Worm (Caenorhabditis elegans): ENCODE results near the gene R07B7.9.

Gene R07B7.9

ce11 chrV:12100794-12101343 is 20.7 kb upstream of the R07B7.9 start, which contains the start of gene nhr-154:
Gene nhr-154, plus strand, starts transcription at chrV:12101293.
- TF ChIP-seq zip-4 (GFP tag; optimal IDR thresholded peaks at IDR 0.05) (peak; percentile 54), nhr-90 (tag; optimal IDR thresholded peaks at IDR 0.05; ENCODE audit: poor library complexity) (no peak), irx-1 (tag; optimal IDR thresholded peaks at IDR 0.05) (no peak), lin-14 (GFP tag; optimal IDR thresholded peaks at IDR 0.05) (peak; percentile 63), alr-1 (tag; optimal IDR thresholded peaks at IDR 0.05; ENCODE audit: borderline replicate concordance) (no peak), hlh-17 (GFP tag; optimal IDR thresholded peaks at IDR 0.05; ENCODE audit: borderline replicate concordance) (no peak), C16A3.4 (tag; optimal IDR thresholded peaks at IDR 0.05) (no peak), lin-35 (GFP tag; optimal IDR thresholded peaks at IDR 0.05) (peak in 1 of 2 experiments; percentile 8), efl-1 (optimal IDR thresholded peaks at IDR 0.05) (peak; percentile 31 to 32), efl-1 (GFP tag; optimal IDR thresholded peaks at IDR 0.05 in 1 of 2) (peak in 1 of 2 experiments; percentile 70), tlp-1 (tag; optimal IDR thresholded peaks at IDR 0.05) (no peak), snpc-4 (tag; optimal IDR thresholded peaks at IDR 0.05) (peak; percentile 43), mdl-1 (tag; optimal IDR thresholded peaks at IDR 0.05) (no peak), nhr-12 (tag; optimal IDR thresholded peaks at IDR 0.05) (no peak), nhr-11 (tag; optimal IDR thresholded peaks at IDR 0.05) (no peak), efl-3 (GFP tag; optimal IDR thresholded peaks at IDR 0.05) (no peak), snu-23 (GFP tag; optimal IDR thresholded peaks at IDR 0.05) (peak; percentile 30), unc-30 (tag; optimal IDR thresholded peaks at IDR 0.05) (no peak), C34B4.2 (tag; optimal IDR thresholded peaks at IDR 0.05) (no peak), fkh-10 (GFP tag; optimal IDR thresholded peaks at IDR 0.05) (no peak), dpl-1 (GFP tag; optimal IDR thresholded peaks at IDR 0.05) (peak in 1 of 3 experiments; percentile 19), nhr-71 (tag; optimal IDR thresholded peaks at IDR 0.05) (peak; percentile 27), mep-1 (tag; optimal IDR thresholded peaks at IDR 0.05) (peak; percentile 11), xbp-1 (tag; optimal IDR thresholded peaks at IDR 0.05) (no peak), elt-3 (tag; optimal IDR thresholded peaks at IDR 0.05) (no peak), blmp-1 (tag; optimal IDR thresholded peaks at IDR 0.05) (peak; percentile 25), lsy-2 (tag; optimal IDR thresholded peaks at IDR 0.05) (peak in 1 of 2 experiments; percentile 42), skn-1 (tag; optimal IDR thresholded peaks at IDR 0.05) (peak; percentile 75), sptf-1 (tag; optimal IDR thresholded peaks at IDR 0.05) (no peak), nhr-20 (tag; optimal IDR thresholded peaks at IDR 0.05) (peak; percentile 60), F16B12.6 (tag; optimal IDR thresholded peaks at IDR 0.05) (no peak), pax-3 (tag; optimal IDR thresholded peaks at IDR 0.05) (no peak)

- no peak for TF ChIP-seq nhr-19 (GFP tag; conservative IDR thresholded peaks at IDR 0.05)
- no peak for TF ChIP-seq ceh-88 (GFP tag; IDR thresholded peaks at IDR 0.05)
- TF ChIP-seq efl-1 (optimal IDR thresholded peaks at IDR 0.05) = no peak
- peak in 1 of 2 experiments; percentile 86 for TF ChIP-seq efl-1 (GFP tag; optimal IDR thresholded peaks at IDR 0.05 in 1 of 2)
- TF ChIP-seq alr-1 (tag; optimal IDR thresholded peaks at IDR 0.05; ENCODE audit: borderline replicate concordance) = no peak
- TF ChIP-seq lin-14 (GFP tag; optimal IDR thresholded peaks at IDR 0.05) = no peak
- TF ChIP-seq sox-4 (tag; optimal IDR thresholded peaks at IDR 0.05) = no peak
- TF ChIP-seq lin-39 (tag; optimal IDR thresholded peaks at IDR 0.05) = no peak
- TF ChIP-seq nhr-20 (tag; optimal IDR thresholded peaks at IDR 0.05) = peak; percentile 25
- no peak for TF ChIP-seq tlp-1 (tag; optimal IDR thresholded peaks at IDR 0.05)
- TF ChIP-seq elt-3 (tag; optimal IDR thresholded peaks at IDR 0.05) = peak in 1 of 6 experiments; percentile 26
- TF ChIP-seq pax-3 (tag; optimal IDR thresholded peaks at IDR 0.05) = no peak
- TF ChIP-seq snu-23 (GFP tag; optimal IDR thresholded peaks at IDR 0.05) = no peak
- no peak for TF ChIP-seq pqm-1 (tag; optimal IDR thresholded peaks at IDR 0.05)
- TF ChIP-seq rnt-1 (tag; optimal IDR thresholded peaks at IDR 0.05) = no peak
- no peak for TF ChIP-seq zag-1 (tag; optimal IDR thresholded peaks at IDR 0.05)
- TF ChIP-seq ceh-90 (tag; optimal IDR thresholded peaks at IDR 0.05) = no peak
- TF ChIP-seq blmp-1 (tag; optimal IDR thresholded peaks at IDR 0.05) = no peak
- TF ChIP-seq nhr-85 (tag) = peak; percentile 0
- no peak for TF ChIP-seq mdl-1 (tag; optimal IDR thresholded peaks at IDR 0.05)
Measured at ce11 chrV:12098123-12098522, 17.9 kb upstream of the R07B7.9 start, which contains the start of gene nhr-209. Gene nhr-209, plus strand, starts transcription at chrV:12098149.

Data from whole organism, L1 larva.